Fruit fly (Drosophila melanogaster): ENCODE results near the gene CG9799.

Gene CG9799

dm6 chr3R:13366561-13367518 lies 21.7 kb downstream of the CG9799 start, which contains the start of gene Elp6:
TSS of gene Elp6 (minus strand) at chr3R:13366910.
- TF ChIP-seq CG17801 (GFP tag; optimal IDR thresholded peaks at IDR 0.05; ENCODE audit: partially characterized antibody), result peak; percentile 36

dm6 chr3R:13365665-13366414 lies 22.7 kb downstream of the CG9799 start:
- no peak for TF ChIP-seq CG17801 (GFP tag; optimal IDR thresholded peaks at IDR 0.05; ENCODE audit: partially characterized antibody)

- peak; percentile 95 for TF ChIP-seq CG17801 (GFP tag; optimal IDR thresholded peaks at IDR 0.05; ENCODE audit: partially characterized antibody)
These were observed 24.0 kb downstream of the CG9799 start, which contains the start of gene Dic1 for dm6 chr3R:13364175-13365174. TSS of gene Dic1 (plus strand) at chr3R:13364938.

dm6 chr3R:13363347-13363994 lies 25.0 kb downstream of the CG9799 start:
- no peak for TF ChIP-seq CG17801 (GFP tag; optimal IDR thresholded peaks at IDR 0.05; ENCODE audit: partially characterized antibody)

dm6 chr3R:13360108-13360507 lies 28.4 kb downstream of the CG9799 start:
- no peak for TF ChIP-seq CG17801 (GFP tag; optimal IDR thresholded peaks at IDR 0.05; ENCODE audit: partially characterized antibody)

dm6 chr3R:13356960-13357359 lies 31.5 kb downstream of the CG9799 start:
- no peak for TF ChIP-seq CG17801 (GFP tag; optimal IDR thresholded peaks at IDR 0.05; ENCODE audit: partially characterized antibody)

dm6 chr3R:13353373-13353772 lies 35.1 kb downstream of the CG9799 start, which contains the start of gene mthl12:
TSS of gene mthl12 (plus strand) at chr3R:13353673.
- TF ChIP-seq CG17801 (GFP tag; optimal IDR thresholded peaks at IDR 0.05; ENCODE audit: partially characterized antibody), result no peak

- TF ChIP-seq CG17801 (GFP tag; optimal IDR thresholded peaks at IDR 0.05; ENCODE audit: partially characterized antibody), result no peak
These were observed 50.5 kb downstream of the CG9799 start, which contains the start of gene PK2-R1 for dm6 chr3R:13338030-13338429. TSS of gene PK2-R1 (plus strand) at chr3R:13338330.

Data from ovary, adult (tissue).